Worm (Caenorhabditis elegans) whole organism, mixed stage, embryonic: Measurements from ENCODE around the gene nhr-13.

Experiments
- blmp-1 ChIP-seq: fragments of 150-350 bp; optimal IDR thresholded peaks from 2 replicates; lab custom pipeline; 2014; ENCODE audit warnings: missing biosample characterization, missing genetic modification characterization
- ceh-39 ChIP-seq: fragments of 150-350 bp; optimal IDR thresholded peaks from 2 replicates; lab custom pipeline; 2014; ENCODE audit warnings: missing biosample characterization, missing genetic modification characterization
- flh-1 ChIP-seq: fragments of 200-800 bp; sonication (Bioruptor generic); optimal IDR thresholded peaks from 2 replicates; lab custom pipeline; 2018; ENCODE audit warnings: mild to moderate bottlenecking, missing genetic modification characterization, moderate library complexity, missing compliant biosample characterization
- lsy-2 ChIP-seq: fragments of 150-350 bp; optimal IDR thresholded peaks from 2 replicates; lab custom pipeline; 2014; ENCODE audit warnings: missing biosample characterization, missing genetic modification characterization
- mls-2 ChIP-seq: sonication (generic microtip); optimal IDR thresholded peaks from 2 replicates; lab custom pipeline; 2016; ENCODE audit warnings: mild to moderate bottlenecking, missing genetic modification characterization, moderate library complexity, missing compliant biosample characterization
- nhr-76 ChIP-seq: sonication (generic microtip); optimal IDR thresholded peaks from 2 replicates; lab custom pipeline; 2017; ENCODE audit warnings: missing biosample characterization, missing genetic modification characterization
- snpc-4 ChIP-seq: fragments of 150-350 bp; optimal IDR thresholded peaks from 2 replicates; lab custom pipeline; 2014; ENCODE audit warnings: missing biosample characterization, missing genetic modification characterization
- ztf-11 ChIP-seq: fragments of 150-350 bp; optimal IDR thresholded peaks from 2 replicates; lab custom pipeline; 2014; ENCODE audit warnings: missing biosample characterization, missing genetic modification characterization

DNA sequence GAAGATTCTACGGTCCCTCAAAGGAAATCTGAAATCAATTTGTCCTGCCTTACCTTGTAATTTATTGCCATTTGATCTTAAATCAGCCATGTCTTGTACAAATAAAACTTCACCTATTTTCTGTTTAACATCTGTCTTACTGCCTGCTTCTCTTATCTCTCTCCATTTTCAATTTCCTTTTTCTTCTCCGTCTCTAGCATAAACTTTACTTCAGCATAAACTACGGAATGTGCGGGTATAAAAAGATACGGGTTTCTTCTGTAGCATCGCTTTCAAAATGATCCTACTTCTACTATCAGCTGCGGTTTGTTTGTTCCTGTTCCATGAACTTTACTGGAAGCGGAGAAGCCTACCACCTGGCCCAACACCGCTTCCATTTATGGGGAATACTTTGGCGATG, 52.5 kb downstream of the nhr-13 start, which contains the start of gene cyp-33C5:
- TF ChIP-seq mls-2 (tag; lab: Kevin White, UChicago) (no peak), nhr-76 (tag; lab: Kevin White, UChicago) (no peak), snpc-4 (tag; lab: Kevin White, UChicago) (no peak), lsy-2 (tag; lab: Kevin White, UChicago) (no peak), ztf-11 (tag; lab: Kevin White, UChicago) (no peak), flh-1 (GFP tag; lab: Kevin White, UChicago) (no peak), ceh-39 (tag; lab: Kevin White, UChicago) (no peak), blmp-1 (no peak)
